Worm (Caenorhabditis elegans) whole organism, L4 larva: ENCODE results near the gene F08F3.4.

ENCODE experiments used
- F49E8.2 ChIP-seq: sonication (generic microtip); optimal IDR thresholded peaks from 2 replicates; lab custom pipeline; 2016; ENCODE audit warnings: missing compliant biosample characterization, mild to moderate bottlenecking, missing genetic modification characterization, borderline replicate concordance
- Y48G9A.11 ChIP-seq: fragments of 200-800 bp; sonication (Bioruptor generic); IDR thresholded peaks from 2 replicates; pipeline ENCODE4 v1.3.6; 2022; ENCODE audit warnings: missing genetic modification reagents, missing genetic modification characterization, missing compliant biosample characterization
- aha-1 ChIP-seq: fragments of 150-350 bp; peaks from one replicate; lab custom pipeline; 2014; ENCODE audit warnings: missing biosample characterization, missing genetic modification characterization
- ceh-20 ChIP-seq: fragments of 200-800 bp; sonication (Bioruptor generic); IDR thresholded peaks from 2 replicates; pipeline ENCODE4 v1.3.6; 2022; ENCODE audit warnings: missing genetic modification reagents, missing genetic modification characterization, missing compliant biosample characterization
- cey-2 ChIP-seq: sonication (generic microtip); optimal IDR thresholded peaks from 3 replicates; lab custom pipeline; 2017; ENCODE audit warnings: missing genetic modification characterization, mild to moderate bottlenecking, missing compliant biosample characterization, antibody characterized with exemption, borderline replicate concordance; ENCODE audit not compliant: insufficient read depth
- ctbp-1 ChIP-seq: fragments of 200-800 bp; sonication (Bioruptor generic); IDR thresholded peaks from 2 replicates; pipeline ENCODE4 v1.3.6; 2022; ENCODE audit warnings: missing genetic modification reagents, missing genetic modification characterization, missing compliant biosample characterization
- daf-16 ChIP-seq, 3 experiments: sonication (generic microtip); optimal IDR thresholded peaks; 2 replicates each; lab custom pipeline; 2016 to 2017; ENCODE audit warnings: missing genetic modification characterization in 3 of 3, missing genetic modification reagents in 3 of 3, mild to moderate bottlenecking in 2 of 3, missing compliant biosample characterization in 2 of 3, missing biosample characterization in 1 of 3, moderate library complexity in 1 of 3
- daf-19 ChIP-seq: fragments of 200-800 bp; sonication (Bioruptor generic); conservative IDR thresholded peaks from 2 replicates; pipeline ENCODE4 v1.3.6; 2022; ENCODE audit warnings: missing genetic modification characterization, missing compliant biosample characterization
- dmd-6 ChIP-seq: fragments of 200-800 bp; sonication (Bioruptor generic); IDR thresholded peaks from 2 replicates; pipeline ENCODE4 v1.3.6; 2022; ENCODE audit warnings: missing genetic modification reagents, missing genetic modification characterization, missing compliant biosample characterization
- dmd-8 ChIP-seq: fragments of 200-800 bp; sonication (Bioruptor generic); IDR thresholded peaks from 2 replicates; pipeline ENCODE4 v1.3.6; 2022; ENCODE audit warnings: missing genetic modification characterization, missing compliant biosample characterization
- dpl-1 ChIP-seq: fragments of 150-350 bp; optimal IDR thresholded peaks from 2 replicates; lab custom pipeline; 2014; ENCODE audit warnings: missing biosample characterization, missing genetic modification reagents, missing genetic modification characterization
- duxl-1 ChIP-seq: sonication (generic microtip); optimal IDR thresholded peaks from 2 replicates; lab custom pipeline; 2016; ENCODE audit warnings: mild to moderate bottlenecking, missing genetic modification characterization, moderate library complexity, missing compliant biosample characterization; ENCODE audit not compliant: poor library complexity
- dve-1 ChIP-seq: sonication (generic microtip); optimal IDR thresholded peaks from 2 replicates; lab custom pipeline; 2017; ENCODE audit warnings: antibody characterized with exemption, mild to moderate bottlenecking, missing genetic modification characterization, missing compliant biosample characterization; ENCODE audit not compliant: insufficient read depth
- fos-1 ChIP-seq: fragments of 150-350 bp; optimal IDR thresholded peaks from 2 replicates; lab custom pipeline; 2014; ENCODE audit warnings: missing biosample characterization, missing genetic modification characterization
- hlh-11 ChIP-seq: fragments of 200-800 bp; sonication (Bioruptor generic); optimal IDR thresholded peaks from 2 replicates; lab custom pipeline; 2018; ENCODE audit warnings: mild to moderate bottlenecking, missing genetic modification characterization, missing compliant biosample characterization
- hlh-30 ChIP-seq: sonication (generic microtip); optimal IDR thresholded peaks from 2 replicates; lab custom pipeline; 2017; ENCODE audit warnings: antibody characterized with exemption, mild to moderate bottlenecking, missing genetic modification characterization, missing compliant biosample characterization; ENCODE audit not compliant: insufficient read depth
- hmg-1.1 ChIP-seq: fragments of 200-800 bp; sonication (Bioruptor generic); IDR thresholded peaks from 2 replicates; pipeline ENCODE4 v1.3.6; 2022; ENCODE audit warnings: missing genetic modification reagents, missing genetic modification characterization, missing compliant biosample characterization
- lin-13 ChIP-seq: fragments of 150-350 bp; optimal IDR thresholded peaks from 2 replicates; lab custom pipeline; 2014; ENCODE audit warnings: missing biosample characterization, missing genetic modification reagents, missing genetic modification characterization
- lin-38 ChIP-seq: fragments of 200-800 bp; sonication (Bioruptor generic); IDR thresholded peaks from 2 replicates; pipeline ENCODE4 v1.3.6; 2022; ENCODE audit warnings: missing genetic modification reagents, missing genetic modification characterization, missing compliant biosample characterization
- madf-9 ChIP-seq: fragments of 200-800 bp; sonication (Bioruptor generic); conservative IDR thresholded peaks from 2 replicates; pipeline ENCODE4 v1.3.6; 2022; ENCODE audit warnings: missing genetic modification reagents, missing genetic modification characterization, missing compliant biosample characterization
- mdl-1 ChIP-seq, 2 experiments: fragments of 150-350 bp in 1 of 2; sonication (generic microtip) in 1 of 2; optimal IDR thresholded peaks; 2 replicates each; lab custom pipeline; 2014 to 2017; ENCODE audit warnings: missing biosample characterization in 2 of 2, missing genetic modification characterization in 2 of 2
- mdt-29 ChIP-seq: fragments of 200-800 bp; sonication (Bioruptor generic); IDR thresholded peaks from 2 replicates; pipeline ENCODE4 v1.3.6; 2022; ENCODE audit warnings: missing genetic modification reagents, missing genetic modification characterization, missing compliant biosample characterization
- mes-2 ChIP-seq: sonication (generic microtip); optimal IDR thresholded peaks from 2 replicates; lab custom pipeline; 2016; ENCODE audit warnings: missing genotype, mild to moderate bottlenecking, missing genetic modification characterization, missing compliant biosample characterization; ENCODE audit not compliant: poor library complexity, severe bottlenecking
- mxl-3 ChIP-seq: fragments of 200-800 bp; sonication (Bioruptor generic); optimal IDR thresholded peaks from 2 replicates; lab custom pipeline; 2018; ENCODE audit warnings: mild to moderate bottlenecking, missing genetic modification characterization, missing compliant biosample characterization
- nhr-102 ChIP-seq: sonication (generic microtip); optimal IDR thresholded peaks from 2 replicates; lab custom pipeline; 2016; ENCODE audit warnings: mild to moderate bottlenecking, missing genetic modification characterization, moderate library complexity, missing compliant biosample characterization
- nhr-28 ChIP-seq: fragments of 150-350 bp; optimal IDR thresholded peaks from 2 replicates; lab custom pipeline; 2014; ENCODE audit warnings: missing biosample characterization, missing genetic modification characterization
- nhr-48 ChIP-seq: sonication (generic microtip); optimal IDR thresholded peaks from 2 replicates; lab custom pipeline; 2016; ENCODE audit warnings: mild to moderate bottlenecking, missing genetic modification characterization, missing compliant biosample characterization
- nhr-6 ChIP-seq: fragments of 150-350 bp; optimal IDR thresholded peaks from 2 replicates; lab custom pipeline; 2014; ENCODE audit warnings: missing biosample characterization, missing genetic modification characterization
- nhr-77 ChIP-seq: fragments of 150-350 bp; optimal IDR thresholded peaks from 2 replicates; lab custom pipeline; 2014; ENCODE audit warnings: missing biosample characterization, missing genetic modification characterization
- pha-4 ChIP-seq, 2 experiments: fragments of 150-350 bp in 1 of 2; fragments of 200-800 bp in 1 of 2; sonication (Bioruptor generic) in 1 of 2; IDR thresholded peaks in 1 of 2; optimal IDR thresholded peaks in 1 of 2; 2 replicates each; pipeline versions ENCODE4 v1.3.6 to Lab custom; 2014 to 2022; ENCODE audit warnings: missing genetic modification characterization in 2 of 2, missing genetic modification reagents in 2 of 2, missing biosample characterization in 1 of 2, missing compliant biosample characterization in 1 of 2
- php-3 ChIP-seq: fragments of 200-800 bp; sonication (Bioruptor generic); IDR thresholded peaks from 2 replicates; pipeline ENCODE4 v1.3.6; 2022; ENCODE audit warnings: missing genetic modification reagents, missing genetic modification characterization, missing compliant biosample characterization
- pqm-1 ChIP-seq: sonication (generic microtip); optimal IDR thresholded peaks from 2 replicates; lab custom pipeline; 2017; ENCODE audit warnings: missing biosample characterization, missing genetic modification characterization
- rbr-2 ChIP-seq: sonication (generic microtip); optimal IDR thresholded peaks from 2 replicates; lab custom pipeline; 2016; ENCODE audit warnings: missing genotype, missing genetic modification characterization, missing compliant biosample characterization
- tra-1 ChIP-seq: fragments of 200-800 bp; sonication (Bioruptor generic); IDR thresholded peaks from 2 replicates; pipeline ENCODE4 v1.3.6; 2022; ENCODE audit warnings: missing genetic modification reagents, missing genetic modification characterization, missing compliant biosample characterization
- unc-62 ChIP-seq, 3 experiments: fragments of 150-350 bp in 1 of 3; sonication (generic microtip); optimal IDR thresholded peaks in 2 of 3; peaks in 1 of 3; 1 replicate in 1 of 3; 2 replicates in 2 of 3; lab custom pipeline; 2014 to 2017; ENCODE audit warnings: missing biosample characterization in 3 of 3, missing genetic modification characterization in 3 of 3, missing genetic modification reagents in 3 of 3, missing genotype in 1 of 3
- zfp-2 ChIP-seq: sonication (generic microtip); optimal IDR thresholded peaks from 2 replicates; lab custom pipeline; 2016; ENCODE audit warnings: mild to moderate bottlenecking, missing genetic modification characterization, missing compliant biosample characterization
- ztf-11 ChIP-seq: fragments of 150-350 bp; optimal IDR thresholded peaks from 2 replicates; lab custom pipeline; 2014; ENCODE audit warnings: missing biosample characterization, missing genetic modification characterization

Gene F08F3.4

ce11 chrV:5425008-5425407 lies 14.3 kb downstream of the F08F3.4 start (continued):
- TF ChIP-seq daf-19 (GFP tag; lab: Robert Waterston, UW) = no peak
- TF ChIP-seq daf-16 (GFP tag; optimal IDR thresholded peaks at IDR 0.05; lab: Kevin White, UChicago) = no peak
- TF ChIP-seq daf-16 (tag; optimal IDR thresholded peaks at IDR 0.05; lab: Kevin White, UChicago) = peak; percentile 80

ce11 chrV:5426337-5426736 lies 15.6 kb downstream of the F08F3.4 start:
- TF ChIP-seq unc-62 (GFP tag; optimal IDR thresholded peaks at IDR 0.05 in 1 of 2; lab: Kevin White, UChicago) (peak in 1 of 2 experiments; percentile 32), unc-62 (tag; optimal IDR thresholded peaks at IDR 0.05; lab: Kevin White, UChicago) (no peak), nhr-28 (tag; lab: Kevin White, UChicago) (no peak), nhr-77 (tag; lab: Kevin White, UChicago) (no peak), dmd-8 (GFP tag; lab: Robert Waterston, UW) (no peak)

ce11 chrV:5427860-5428259 lies 17.1 kb downstream of the F08F3.4 start, which contains the start of gene rhr-1:
Gene rhr-1 (plus strand): TSS chrV:5428160.
- no peak for TF ChIP-seq daf-16 (GFP tag; optimal IDR thresholded peaks at IDR 0.05; lab: Kevin White, UChicago)
- peak; percentile 50 for TF ChIP-seq daf-16 (tag; optimal IDR thresholded peaks at IDR 0.05; lab: Kevin White, UChicago)
- TF ChIP-seq nhr-28 (tag; lab: Kevin White, UChicago) = peak; percentile 19
- peak; percentile 18; the same call in 1 of the 2 replicates for TF ChIP-seq dmd-6 (GFP tag; lab: Robert Waterston, UW)
- TF ChIP-seq ctbp-1 = no peak
- TF ChIP-seq fos-1 (tag; lab: Kevin White, UChicago) = no peak

ce11 chrV:5432499-5432898 lies 21.7 kb downstream of the F08F3.4 start, which contains the start of gene F08F3.8:
Gene F08F3.8 (minus strand): TSS chrV:5432599.
- TF ChIP-seq daf-16 (GFP tag; optimal IDR thresholded peaks at IDR 0.05; lab: Kevin White, UChicago) (no peak), daf-16 (tag; optimal IDR thresholded peaks at IDR 0.05; lab: Kevin White, UChicago) (no peak)

ce11 chrV:5433020-5433419 lies 22.3 kb downstream of the F08F3.4 start, which contains the start of gene acl-6:
Gene acl-6 (plus strand): TSS chrV:5433386.
- TF ChIP-seq tra-1 (peak; percentile 71; the same call in 1 of the 2 replicates), daf-16 (GFP tag; optimal IDR thresholded peaks at IDR 0.05; lab: Kevin White, UChicago) (peak in 1 of 2 experiments; percentile 22), daf-16 (tag; optimal IDR thresholded peaks at IDR 0.05; lab: Kevin White, UChicago) (peak; percentile 85), nhr-48 (tag; lab: Kevin White, UChicago) (peak; percentile 37), lin-13 (peak; percentile 59), madf-9 (GFP tag; lab: Robert Waterston, UW) (no peak), nhr-77 (tag; lab: Kevin White, UChicago) (peak; percentile 95), lin-38 (peak; percentile 97), mxl-3 (GFP tag; lab: Kevin White, UChicago) (peak; percentile 67), F49E8.2 (tag; lab: Kevin White, UChicago) (no peak), mdl-1 (tag; optimal IDR thresholded peaks at IDR 0.05; lab: Kevin White, UChicago) (peak in 1 of 2 experiments; percentile 76), pqm-1 (peak; percentile 99), hlh-11 (tag; lab: Kevin White, UChicago) (peak; percentile 88), Y48G9A.11 (GFP tag; lab: Robert Waterston, UW) (no peak), pha-4 (GFP tag; IDR thresholded peaks at IDR 0.05; lab: Robert Waterston, UW) (no peak), pha-4 (tag; optimal IDR thresholded peaks at IDR 0.05; lab: Kevin White, UChicago) (peak; percentile 14), dpl-1 (peak; percentile 90), nhr-6 (peak; percentile 47), ceh-20 (GFP tag; lab: Robert Waterston, UW) (0 out of 2 replicates have a peak, but pooled peaks have one; percentile 31), hmg-1.1 (0 out of 2 replicates have a peak, but pooled peaks have one; percentile 37), dve-1 (tag; lab: Kevin White, UChicago) (peak; percentile 89), duxl-1 (tag; lab: Kevin White, UChicago) (no peak), dmd-6 (GFP tag; lab: Robert Waterston, UW) (peak; percentile 90), php-3 (GFP tag; lab: Robert Waterston, UW) (peak; percentile 85), mdt-29 (GFP tag; lab: Robert Waterston, UW) (no peak), cey-2 (tag; lab: Kevin White, UChicago) (no peak), aha-1 (peak; percentile 79), nhr-28 (tag; lab: Kevin White, UChicago) (peak; percentile 97), zfp-2 (tag; lab: Kevin White, UChicago) (no peak), nhr-102 (tag; lab: Kevin White, UChicago) (peak; percentile 34), ztf-11 (tag; lab: Kevin White, UChicago) (no peak), rbr-2 (tag; lab: Kevin White, UChicago) (peak; percentile 10), hlh-30 (tag; lab: Kevin White, UChicago) (peak; percentile 67), mes-2 (tag; lab: Kevin White, UChicago) (peak; percentile 79)
